Worm (Caenorhabditis elegans) whole organism, midembryonic: ENCODE data around the gene ZK328.6.

Experiments
- T22C8.4 ChIP-seq: fragments of 200-800 bp; sonication (Bioruptor generic); IDR thresholded peaks from 2 replicates; pipeline ENCODE4 v1.3.6; 2022; ENCODE audit warnings: missing genetic modification characterization, missing compliant biosample characterization
- cog-1 ChIP-seq: sonication (generic microtip); optimal IDR thresholded peaks from 2 replicates; lab custom pipeline; 2016; ENCODE audit warnings: missing genetic modification characterization, missing compliant biosample characterization
- flt-1 ChIP-seq: fragments of 200-800 bp; sonication (Bioruptor generic); IDR thresholded peaks from 2 replicates; pipeline ENCODE4 v1.3.6; 2022; ENCODE audit warnings: missing genetic modification characterization, missing compliant biosample characterization
- klf-2 ChIP-seq: fragments of 200-800 bp; sonication (Bioruptor generic); conservative IDR thresholded peaks from 2 replicates; pipeline ENCODE4 v1.3.6; 2022; ENCODE audit warnings: missing genetic modification reagents, missing genetic modification characterization, missing compliant biosample characterization
- med-1 ChIP-seq: sonication (generic microtip); optimal IDR thresholded peaks from 2 replicates; lab custom pipeline; 2017; ENCODE audit warnings: missing genetic modification characterization, mild to moderate bottlenecking, missing compliant biosample characterization, antibody characterized with exemption, missing genetic modification reagents; ENCODE audit not compliant: insufficient read depth
- ref-1 ChIP-seq: fragments of 200-800 bp; sonication (Bioruptor generic); conservative IDR thresholded peaks from 2 replicates; pipeline ENCODE4 v1.3.6; 2022; ENCODE audit warnings: missing genetic modification reagents, missing genetic modification characterization, missing compliant biosample characterization
- tab-1 ChIP-seq: fragments of 200-800 bp; sonication (Bioruptor generic); IDR thresholded peaks from 2 replicates; pipeline ENCODE4 v1.3.6; 2022; ENCODE audit warnings: missing genetic modification characterization, missing compliant biosample characterization
- ztf-23 ChIP-seq: fragments of 200-800 bp; sonication (Bioruptor generic); IDR thresholded peaks from 2 replicates; pipeline ENCODE4 v1.3.6; 2022; ENCODE audit warnings: missing genetic modification reagents, missing genetic modification characterization, missing compliant biosample characterization
- ztf-29 ChIP-seq: fragments of 200-800 bp; sonication (Bioruptor generic); IDR thresholded peaks from 2 replicates; pipeline ENCODE4 v1.3.6; 2022; ENCODE audit warnings: missing genetic modification reagents, missing genetic modification characterization, missing compliant biosample characterization

DNA sequence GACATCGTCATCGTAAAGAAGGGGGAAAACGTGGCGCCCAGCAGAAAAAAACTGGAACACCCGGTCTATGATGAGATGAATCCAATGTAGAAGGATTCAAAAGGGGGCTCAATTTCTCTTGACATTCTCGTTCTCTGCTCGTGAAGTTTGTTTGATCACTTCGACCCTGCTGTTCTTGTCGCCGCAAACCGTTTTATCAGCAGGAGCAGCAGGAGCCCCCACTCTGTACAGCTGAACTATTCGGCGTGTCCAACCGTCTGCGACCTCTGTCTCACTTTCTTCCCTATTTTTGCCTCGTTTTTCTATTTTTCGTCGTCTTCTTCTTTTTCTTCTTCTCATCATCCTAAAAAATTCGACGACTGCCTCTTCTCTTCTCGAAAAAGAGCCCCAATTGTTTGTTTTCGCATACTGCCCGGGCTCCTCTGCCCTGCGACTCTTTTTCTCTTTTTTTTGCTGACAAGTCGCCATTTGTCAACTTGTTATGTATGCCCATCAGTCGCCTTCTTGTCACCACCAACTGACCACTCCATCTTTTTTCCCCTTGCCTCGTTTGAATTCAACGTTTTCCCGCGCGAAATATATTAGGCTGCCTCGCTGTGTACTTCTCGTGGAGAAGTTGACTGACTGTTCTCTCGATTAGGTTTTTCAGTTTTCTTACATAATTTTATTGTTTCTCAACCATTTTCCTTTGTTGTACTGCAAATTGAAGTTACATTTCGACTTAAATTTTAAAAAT lies 41.2 kb downstream of the ZK328.6 start:
- TF ChIP-seq tab-1 (GFP tag; lab: Robert Waterston, UW) (no peak), cog-1 (tag; lab: Kevin White, UChicago) (no peak), flt-1 (GFP tag; lab: Robert Waterston, UW) (no peak), klf-2 (no peak), ztf-23 (GFP tag; lab: Robert Waterston, UW) (no peak), med-1 (GFP tag; lab: Kevin White, UChicago) (no peak), T22C8.4 (GFP tag; lab: Robert Waterston, UW) (no peak), ztf-29 (no peak), ref-1 (GFP tag; lab: Robert Waterston, UW) (no peak)
